Worm (Caenorhabditis elegans): ENCODE data around the gene rabr-1.

ce11 chrX:2543353-2543752, 47.4 kb downstream of the rabr-1 start:
- no peak for TF ChIP-seq lsy-2 (tag; optimal IDR thresholded peaks at IDR 0.05)
- TF ChIP-seq snpc-4 (tag; optimal IDR thresholded peaks at IDR 0.05) = no peak
- TF ChIP-seq sma-3 (GFP tag; optimal IDR thresholded peaks at IDR 0.05) = no peak
- TF ChIP-seq ceh-82 (tag; optimal IDR thresholded peaks at IDR 0.05) = no peak
- no peak for TF ChIP-seq nhr-12 (tag; optimal IDR thresholded peaks at IDR 0.05)
- no peak for TF ChIP-seq ztf-11 (tag; optimal IDR thresholded peaks at IDR 0.05)
- TF ChIP-seq nhr-237 (tag; optimal IDR thresholded peaks at IDR 0.05) = no peak
- TF ChIP-seq sma-9 (GFP tag; optimal IDR thresholded peaks at IDR 0.05) = no peak
- no peak for TF ChIP-seq sma-9 (tag; optimal IDR thresholded peaks at IDR 0.05)
- no peak for TF ChIP-seq aly-2 (tag; optimal IDR thresholded peaks at IDR 0.05)
- TF ChIP-seq skn-1 (tag; optimal IDR thresholded peaks at IDR 0.05) = no peak
- TF ChIP-seq egl-27 (tag; optimal IDR thresholded peaks at IDR 0.05) = no peak
- no peak for TF ChIP-seq nhr-77 (tag; optimal IDR thresholded peaks at IDR 0.05)

All from whole organism, L2 larva.